Worm (Caenorhabditis elegans) whole organism, late embryonic: ENCODE data around the gene F43C11.10.

Experiments
- C38D4.7 ChIP-seq: fragments of 200-800 bp; sonication (Bioruptor generic); optimal IDR thresholded peaks from 2 replicates; lab custom pipeline; 2018; ENCODE audit warnings: mild to moderate bottlenecking, missing genetic modification characterization, moderate library complexity, missing compliant biosample characterization
- F13H6.1 ChIP-seq: sonication (generic microtip); optimal IDR thresholded peaks from 2 replicates; lab custom pipeline; 2016; ENCODE audit warnings: missing genetic modification characterization, missing compliant biosample characterization
- K02D7.2 ChIP-seq: sonication (generic microtip); optimal IDR thresholded peaks from 2 replicates; lab custom pipeline; 2017; ENCODE audit warnings: mild to moderate bottlenecking, missing genetic modification characterization, missing compliant biosample characterization
- K09A11.1 ChIP-seq: sonication (generic microtip); optimal IDR thresholded peaks from 2 replicates; lab custom pipeline; 2017; ENCODE audit warnings: antibody characterized with exemption, mild to moderate bottlenecking, missing genetic modification characterization, missing compliant biosample characterization; ENCODE audit not compliant: insufficient read depth
- T23F11.4 ChIP-seq: fragments of 200-800 bp; sonication (Bioruptor generic); optimal IDR thresholded peaks from 2 replicates; lab custom pipeline; 2018; ENCODE audit warnings: mild to moderate bottlenecking, missing genetic modification characterization, missing compliant biosample characterization
- ceh-14 ChIP-seq: sonication (generic microtip); optimal IDR thresholded peaks from 2 replicates; lab custom pipeline; 2016; ENCODE audit warnings: missing genotype, missing genetic modification characterization, missing compliant biosample characterization
- ceh-18 ChIP-seq: sonication (generic microtip); optimal IDR thresholded peaks from 2 replicates; lab custom pipeline; 2016; ENCODE audit warnings: missing genetic modification characterization, missing compliant biosample characterization
- ceh-19 ChIP-seq: fragments of 200-800 bp; sonication (Bioruptor generic); optimal IDR thresholded peaks from 2 replicates; lab custom pipeline; 2018; ENCODE audit warnings: mild to moderate bottlenecking, missing genetic modification characterization, missing compliant biosample characterization
- ceh-24 ChIP-seq: sonication (generic microtip); optimal IDR thresholded peaks from 2 replicates; lab custom pipeline; 2016; ENCODE audit warnings: mild to moderate bottlenecking, missing genetic modification characterization, missing compliant biosample characterization
- ceh-34 ChIP-seq: sonication (generic microtip); optimal IDR thresholded peaks from 2 replicates; lab custom pipeline; 2016; ENCODE audit warnings: mild to moderate bottlenecking, missing genetic modification characterization, missing compliant biosample characterization
- ceh-45 ChIP-seq: fragments of 200-800 bp; sonication (Bioruptor generic); IDR thresholded peaks from 2 replicates; pipeline ENCODE4 v1.3.6; 2022; ENCODE audit warnings: missing genetic modification reagents, missing genetic modification characterization, missing compliant biosample characterization
- ceh-48 ChIP-seq: sonication (generic microtip); optimal IDR thresholded peaks from 2 replicates; lab custom pipeline; 2016; ENCODE audit warnings: missing genetic modification characterization, inconsistent platforms, missing compliant biosample characterization
- ceh-6 ChIP-seq: fragments of 200-800 bp; sonication (Bioruptor generic); optimal IDR thresholded peaks from 2 replicates; lab custom pipeline; 2018; ENCODE audit warnings: mild to moderate bottlenecking, missing genetic modification characterization, missing compliant biosample characterization
- ceh-9 ChIP-seq: sonication (generic microtip); optimal IDR thresholded peaks from 2 replicates; lab custom pipeline; 2016; ENCODE audit warnings: mild to moderate bottlenecking, missing genetic modification characterization, inconsistent platforms, missing compliant biosample characterization
- che-1 ChIP-seq: sonication (generic microtip); optimal IDR thresholded peaks from 2 replicates; lab custom pipeline; 2016; ENCODE audit warnings: mild to moderate bottlenecking, missing genetic modification characterization, missing compliant biosample characterization
- dmd-4 ChIP-seq: sonication (generic microtip); optimal IDR thresholded peaks from 2 replicates; lab custom pipeline; 2016; ENCODE audit warnings: borderline replicate concordance, missing genetic modification characterization, missing compliant biosample characterization
- ets-4 ChIP-seq: sonication (generic microtip); optimal IDR thresholded peaks from 2 replicates; lab custom pipeline; 2016; ENCODE audit warnings: missing genetic modification characterization, missing compliant biosample characterization
- eyg-1 ChIP-seq: sonication (generic microtip); optimal IDR thresholded peaks from 2 replicates; lab custom pipeline; 2016; ENCODE audit warnings: missing genotype, missing genetic modification characterization, missing compliant biosample characterization
- fax-1 ChIP-seq: sonication (generic microtip); optimal IDR thresholded peaks from 2 replicates; lab custom pipeline; 2016; ENCODE audit warnings: missing genotype, missing genetic modification characterization, missing compliant biosample characterization
- hlh-13 ChIP-seq: fragments of 200-800 bp; sonication (Bioruptor generic); optimal IDR thresholded peaks from 2 replicates; lab custom pipeline; 2018; ENCODE audit warnings: mild to moderate bottlenecking, missing genetic modification characterization, missing compliant biosample characterization
- hlh-30 ChIP-seq: sonication (generic microtip); optimal IDR thresholded peaks from 2 replicates; lab custom pipeline; 2017; ENCODE audit warnings: antibody characterized with exemption, missing genetic modification characterization, missing compliant biosample characterization; ENCODE audit not compliant: insufficient read depth
- hlh-6 ChIP-seq: sonication (generic microtip); optimal IDR thresholded peaks from 2 replicates; lab custom pipeline; 2016; ENCODE audit warnings: missing genotype, missing genetic modification characterization, missing compliant biosample characterization
- nhr-232 ChIP-seq: sonication (generic microtip); optimal IDR thresholded peaks from 2 replicates; lab custom pipeline; 2016; ENCODE audit warnings: missing genetic modification characterization, missing compliant biosample characterization
- odd-2 ChIP-seq: sonication (generic microtip); optimal IDR thresholded peaks from 2 replicates; lab custom pipeline; 2017; ENCODE audit warnings: antibody characterized with exemption, mild to moderate bottlenecking, missing genetic modification characterization, missing compliant biosample characterization
- pag-3 ChIP-seq: sonication (generic microtip); optimal IDR thresholded peaks from 2 replicates; lab custom pipeline; 2016; ENCODE audit warnings: missing compliant biosample characterization, missing genetic modification characterization, borderline replicate concordance
- pat-9 ChIP-seq: fragments of 200-800 bp; sonication (Bioruptor generic); optimal IDR thresholded peaks from 2 replicates; lab custom pipeline; 2018; ENCODE audit warnings: mild to moderate bottlenecking, missing genetic modification characterization, moderate library complexity, missing compliant biosample characterization
- pha-2 ChIP-seq: sonication (generic microtip); optimal IDR thresholded peaks from 2 replicates; lab custom pipeline; 2017; ENCODE audit warnings: mild to moderate bottlenecking, missing genetic modification characterization, missing compliant biosample characterization
- pha-4 ChIP-seq: fragments of 150-350 bp; optimal IDR thresholded peaks from 2 replicates; lab custom pipeline; 2018; ENCODE audit warnings: missing biosample characterization, missing genetic modification reagents, missing genetic modification characterization
- rnt-1 ChIP-seq: sonication (generic microtip); optimal IDR thresholded peaks from 2 replicates; lab custom pipeline; 2016; ENCODE audit warnings: missing genetic modification characterization, missing compliant biosample characterization
- sdc-2 ChIP-seq: sonication (generic microtip); optimal IDR thresholded peaks from 2 replicates; lab custom pipeline; 2016; ENCODE audit warnings: missing genotype, missing genetic modification characterization, missing compliant biosample characterization
- sox-2 ChIP-seq: fragments of 200-800 bp; sonication (Bioruptor generic); IDR thresholded peaks from 2 replicates; pipeline ENCODE4 v1.3.6; 2022; ENCODE audit warnings: missing genetic modification reagents, missing genetic modification characterization, missing compliant biosample characterization
- tbx-7 ChIP-seq: sonication (generic microtip); optimal IDR thresholded peaks from 2 replicates; lab custom pipeline; 2016; ENCODE audit warnings: missing genotype, missing genetic modification characterization, missing compliant biosample characterization
- unc-3 ChIP-seq, 2 experiments: fragments of 200-800 bp in 1 of 2; sonication (Bioruptor generic) in 1 of 2; sonication (generic microtip) in 1 of 2; conservative IDR thresholded peaks in 1 of 2; optimal IDR thresholded peaks in 1 of 2; 2 replicates each; pipeline versions ENCODE4 v1.3.6 to Lab custom; 2016 to 2022; ENCODE audit warnings: missing compliant biosample characterization in 2 of 2, missing genetic modification characterization in 2 of 2, missing genetic modification reagents in 1 of 2
- unc-42 ChIP-seq: sonication (generic microtip); optimal IDR thresholded peaks from 2 replicates; lab custom pipeline; 2016; ENCODE audit warnings: missing genotype, missing genetic modification characterization, missing compliant biosample characterization
- zip-5 ChIP-seq: sonication (generic microtip); optimal IDR thresholded peaks from 2 replicates; lab custom pipeline; 2016; ENCODE audit warnings: missing genetic modification characterization, missing compliant biosample characterization
- ztf-16 ChIP-seq: sonication (generic microtip); optimal IDR thresholded peaks from 2 replicates; lab custom pipeline; 2017; ENCODE audit warnings: missing genetic modification characterization, missing compliant biosample characterization

The F43C11.10 gene

DNA sequence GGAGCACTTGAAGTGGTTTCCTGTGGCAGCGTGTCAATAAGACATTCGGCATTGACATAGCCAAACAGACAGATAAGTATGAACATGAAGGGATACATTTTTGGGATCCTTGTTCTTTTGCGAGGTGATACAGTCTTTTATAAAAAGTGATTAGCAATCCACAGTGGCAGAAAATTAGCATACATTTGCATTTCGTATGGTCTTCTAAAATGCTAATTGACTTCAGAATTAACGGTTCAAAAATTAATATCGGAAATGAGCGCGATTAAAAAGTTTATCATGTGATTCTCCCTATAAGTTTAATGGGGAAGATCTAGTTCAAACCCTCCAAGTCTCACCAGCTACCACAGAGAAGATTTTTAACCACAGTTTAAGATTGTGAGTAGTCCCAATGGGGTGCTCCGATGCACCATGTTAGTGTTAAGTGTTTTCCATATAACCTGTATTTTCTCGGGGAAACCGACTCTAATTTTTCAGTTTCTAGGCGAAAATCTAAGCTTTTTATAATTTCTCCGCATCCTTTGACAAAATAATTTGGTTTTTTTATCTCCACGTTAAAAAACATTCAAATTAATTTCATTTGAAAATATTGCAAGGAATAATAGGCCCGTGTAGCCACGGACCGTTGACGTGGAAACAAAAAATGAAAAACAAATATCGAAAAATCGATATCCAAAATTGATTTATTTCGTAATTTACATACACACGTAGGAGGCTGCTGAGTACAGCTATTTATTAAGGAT lies 14.3 kb upstream of the F43C11.10 start, which contains the start of the genes F43C11.12 and F16G10.5:
Gene F43C11.12, minus strand, starts transcription at position 101 of the 743 bp plus-strand sequence.
Gene F16G10.5, plus strand, starts transcription at position 693 of the 743 bp plus-strand sequence.
- TF ChIP-seq sdc-2 (tag; lab: Kevin White, UChicago) (no peak), K09A11.1 (no peak), eyg-1 (tag; lab: Kevin White, UChicago) (no peak), pat-9 (no peak), unc-42 (tag; lab: Kevin White, UChicago) (no peak), ceh-18 (tag; lab: Kevin White, UChicago) (no peak), odd-2 (no peak), hlh-6 (tag; lab: Kevin White, UChicago) (no peak), pag-3 (tag; lab: Kevin White, UChicago) (no peak), ceh-9 (tag; lab: Kevin White, UChicago) (no peak), pha-4 (tag; lab: Kevin White, UChicago) (no peak), sox-2 (GFP tag; lab: Robert Waterston, UW) (no peak)

DNA sequence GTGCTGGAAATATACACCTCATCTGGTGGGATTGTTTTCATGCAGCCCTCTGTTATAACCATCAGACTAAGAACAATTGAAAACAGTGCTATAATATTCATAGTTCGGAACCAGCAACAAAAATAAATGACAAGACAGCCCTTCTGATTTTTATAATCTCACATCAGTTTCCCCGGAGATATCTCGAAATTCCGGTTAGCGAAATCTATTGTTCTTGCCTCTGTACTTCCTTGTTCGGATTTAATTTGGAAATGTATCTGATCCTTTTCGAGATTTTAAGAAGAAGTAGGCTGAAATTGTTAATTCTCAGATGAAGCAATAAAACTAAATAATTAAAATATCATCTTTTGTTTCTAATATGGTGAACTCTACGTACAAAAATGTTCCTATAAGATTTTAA lies 11.2 kb upstream of the F43C11.10 start, which contains the start of gene F43C11.11:
Gene F43C11.11, minus strand, starts transcription at position 101 of the 400 bp plus-strand sequence.
- TF ChIP-seq rnt-1 (tag; lab: Kevin White, UChicago) (no peak), hlh-13 (GFP tag; lab: Kevin White, UChicago) (no peak), nhr-232 (no peak)

DNA sequence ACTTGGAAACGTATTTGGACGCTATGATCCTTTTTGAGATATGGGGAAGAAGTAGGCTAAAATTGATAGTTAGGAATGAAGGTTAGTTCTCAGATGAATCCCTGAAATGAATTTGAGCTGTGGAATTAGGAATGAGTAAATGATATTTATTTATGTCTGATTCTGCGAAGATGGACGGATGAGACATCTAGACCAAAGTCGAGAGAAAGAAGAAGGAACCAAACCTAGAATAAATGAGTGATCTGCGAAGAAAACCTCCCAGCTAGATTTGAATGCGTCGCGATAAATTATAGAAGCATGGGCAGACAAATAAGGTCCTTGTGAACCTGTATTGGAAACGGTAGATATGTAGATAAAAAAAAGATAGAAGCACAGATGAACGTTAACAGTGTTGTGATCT lies 7.5 kb upstream of the F43C11.10 start, which contains the start of gene F43C11.16:
Gene F43C11.16, minus strand, starts transcription at position 101 of the 400 bp plus-strand sequence.
- TF ChIP-seq ceh-48 (tag; lab: Kevin White, UChicago), result no peak
- no peak for TF ChIP-seq ceh-19
- no peak for TF ChIP-seq K02D7.2 (tag; lab: Kevin White, UChicago)
- TF ChIP-seq ztf-16 (tag; lab: Kevin White, UChicago), result no peak
- no peak for TF ChIP-seq hlh-30 (tag; lab: Kevin White, UChicago)
- no peak for TF ChIP-seq T23F11.4 (GFP tag; lab: Kevin White, UChicago)
- no peak for TF ChIP-seq ceh-45
- no peak for TF ChIP-seq dmd-4
- no peak for TF ChIP-seq odd-2
- no peak for TF ChIP-seq tbx-7

- no peak for TF ChIP-seq ceh-34 (tag; lab: Kevin White, UChicago)
- TF ChIP-seq F13H6.1, result no peak
- no peak for TF ChIP-seq ceh-6 (GFP tag; lab: Kevin White, UChicago)
- no peak for TF ChIP-seq zip-5 (tag; lab: Kevin White, UChicago)
- no peak for TF ChIP-seq ets-4 (tag; lab: Kevin White, UChicago)
- no peak for TF ChIP-seq odd-2
- TF ChIP-seq fax-1, result no peak
- TF ChIP-seq ceh-19, result no peak
- no peak for TF ChIP-seq C38D4.7 (GFP tag; lab: Kevin White, UChicago)
- no peak for TF ChIP-seq ceh-24 (tag; lab: Kevin White, UChicago)
- TF ChIP-seq ceh-14, result no peak
- TF ChIP-seq che-1 (tag; lab: Kevin White, UChicago), result no peak
- TF ChIP-seq rnt-1 (tag; lab: Kevin White, UChicago), result no peak
- no peak for TF ChIP-seq unc-3 (GFP tag; conservative IDR thresholded peaks at IDR 0.05; lab: Robert Waterston, UW)
- TF ChIP-seq unc-3 (tag; optimal IDR thresholded peaks at IDR 0.05; lab: Kevin White, UChicago), result no peak
- no peak for TF ChIP-seq pha-2 (tag; lab: Kevin White, UChicago)
- TF ChIP-seq ceh-9 (tag; lab: Kevin White, UChicago), result no peak
These were observed 4.3 kb upstream of the F43C11.10 start, which contains the start of gene F43C11.1 for ce11 chrII:2356795-2357194. Gene F43C11.1, plus strand, starts transcription at chrII:2357095.
